Fruit fly (Drosophila melanogaster) whole organism, embryonic: ENCODE measurements around the gene CG17784.

ENCODE experiments used
- Awh ChIP-seq: fragments of 200-800 bp; sonication (Bioruptor generic); IDR thresholded peaks from 2 replicates; pipeline ENCODE4, ENCODE4 v1.3.6; 2022; ENCODE audit warnings: missing biosample characterization, missing genetic modification characterization
- CG10366 ChIP-seq: fragments of 200-800 bp; sonication (Bioruptor generic); IDR thresholded peaks from 2 replicates; pipeline ENCODE4 v1.3.6; 2022; ENCODE audit warnings: missing biosample characterization, missing genetic modification characterization
- CG12744 ChIP-seq: fragments of 200-800 bp; sonication (Bioruptor generic); optimal IDR thresholded peaks from 2 replicates; lab custom pipeline; 2016; ENCODE audit warnings: missing biosample characterization, missing genetic modification characterization
- CG13624 ChIP-seq: fragments of 200-800 bp; sonication (Bioruptor generic); optimal IDR thresholded peaks from 2 replicates; lab custom pipeline; 2016; ENCODE audit warnings: missing biosample characterization, missing genetic modification characterization
- CG14965 ChIP-seq: fragments of 200-800 bp; sonication (Bioruptor generic); optimal IDR thresholded peaks from 2 replicates; lab custom pipeline; 2016; ENCODE audit warnings: missing biosample characterization, missing genetic modification characterization, borderline replicate concordance
- CG16815 ChIP-seq: fragments of 200-800 bp; sonication (Bioruptor generic); optimal IDR thresholded peaks from 3 replicates; lab custom pipeline; 2017; ENCODE audit warnings: missing biosample characterization, mild to moderate bottlenecking, missing genetic modification characterization
- CG17385 ChIP-seq: fragments of 200-800 bp; sonication (Bioruptor generic); optimal IDR thresholded peaks from 3 replicates; lab custom pipeline; 2018; ENCODE audit warnings: missing biosample characterization, mild to moderate bottlenecking, missing genetic modification characterization
- CG17612 ChIP-seq: fragments of 200-800 bp; sonication (Bioruptor generic); IDR thresholded peaks from 2 replicates; pipeline ENCODE4 v1.3.6; 2022; ENCODE audit warnings: missing biosample characterization, missing genetic modification characterization
- CG30403 ChIP-seq: fragments of 200-800 bp; sonication (Bioruptor generic); optimal IDR thresholded peaks from 3 replicates; lab custom pipeline; 2016; ENCODE audit warnings: missing biosample characterization, missing genetic modification characterization
- CG3163 ChIP-seq: fragments of 200-800 bp; sonication (Bioruptor generic); optimal IDR thresholded peaks from 3 replicates; lab custom pipeline; 2016; ENCODE audit warnings: missing biosample characterization, missing genetic modification characterization
- CG34376 ChIP-seq: fragments of 200-800 bp; sonication (Bioruptor generic); optimal IDR thresholded peaks from 2 replicates; lab custom pipeline; 2018; ENCODE audit warnings: missing biosample characterization, mild to moderate bottlenecking, missing genetic modification characterization
- CG43689 ChIP-seq: fragments of 200-800 bp; sonication (Bioruptor generic); IDR thresholded peaks from 2 replicates; pipeline ENCODE4 v1.3.6; 2022; ENCODE audit warnings: missing biosample characterization, missing genetic modification characterization
- CG4617 ChIP-seq: fragments of 200-800 bp; sonication (Bioruptor generic); optimal IDR thresholded peaks from 3 replicates; lab custom pipeline; 2016; ENCODE audit warnings: missing biosample characterization, missing genetic modification characterization, borderline replicate concordance
- CG7372 ChIP-seq: fragments of 200-800 bp; sonication (Bioruptor generic); IDR thresholded peaks from 2 replicates; pipeline ENCODE4 v1.3.6; 2022; ENCODE audit warnings: missing biosample characterization, missing genetic modification characterization
- CG7786 ChIP-seq: fragments of 200-800 bp; sonication (Bioruptor generic); optimal IDR thresholded peaks from 2 replicates; lab custom pipeline; 2016; ENCODE audit warnings: missing biosample characterization, missing genetic modification characterization
- CG9215 ChIP-seq: fragments of 200-800 bp; sonication (Bioruptor generic); IDR thresholded peaks from 2 replicates; pipeline ENCODE4 v1.3.6; 2022; ENCODE audit warnings: missing biosample characterization, missing genetic modification characterization
- CG9797 ChIP-seq: fragments of 200-800 bp; sonication (Bioruptor generic); optimal IDR thresholded peaks from 3 replicates; lab custom pipeline; 2018; ENCODE audit warnings: missing biosample characterization, mild to moderate bottlenecking, missing genetic modification characterization
- CG9932 ChIP-seq: fragments of 200-800 bp; sonication (Bioruptor generic); IDR thresholded peaks from 2 replicates; pipeline ENCODE4 v1.3.6; 2022; ENCODE audit warnings: missing biosample characterization, missing genetic modification characterization
- Camta ChIP-seq: fragments of 200-800 bp; sonication (Bioruptor generic); optimal IDR thresholded peaks from 2 replicates; lab custom pipeline; 2016; ENCODE audit warnings: missing biosample characterization, missing genetic modification characterization
- Chrac-16 ChIP-seq: fragments of 200-800 bp; sonication (Bioruptor generic); optimal IDR thresholded peaks from 3 replicates; lab custom pipeline; 2016; ENCODE audit warnings: missing biosample characterization, missing genetic modification characterization
- Dbx ChIP-seq: fragments of 200-800 bp; sonication (Bioruptor generic); IDR thresholded peaks from 3 replicates; pipeline ENCODE4 v1.3.6; 2022; ENCODE audit warnings: missing biosample characterization, missing genetic modification characterization
- ERR ChIP-seq: fragments of 200-800 bp; sonication (Bioruptor generic); optimal IDR thresholded peaks from 2 replicates; lab custom pipeline; 2016; ENCODE audit warnings: missing biosample characterization, missing genetic modification characterization
- HLH54F ChIP-seq: fragments of 200-800 bp; sonication (Bioruptor generic); optimal IDR thresholded peaks from 3 replicates; lab custom pipeline; 2016; ENCODE audit warnings: missing biosample characterization, missing genetic modification characterization
- HLHmδ ChIP-seq: fragments of 200-800 bp; sonication (Bioruptor generic); optimal IDR thresholded peaks from 2 replicates; lab custom pipeline; 2018; ENCODE audit warnings: missing biosample characterization, mild to moderate bottlenecking, missing genetic modification characterization, moderate library complexity
- Hr3 ChIP-seq: fragments of 200-800 bp; sonication (Bioruptor generic); optimal IDR thresholded peaks from 3 replicates; lab custom pipeline; 2016; ENCODE audit warnings: missing biosample characterization, missing genetic modification characterization
- Hr51 ChIP-seq, 2 experiments: fragments of 200-800 bp; sonication (Bioruptor generic); optimal IDR thresholded peaks; 2 replicates in 1 of 2; 3 replicates in 1 of 2; lab custom pipeline; 2016 to 2018; ENCODE audit warnings: missing biosample characterization in 2 of 2, missing genetic modification characterization in 2 of 2, mild to moderate bottlenecking in 1 of 2, moderate library complexity in 1 of 2
- MESR4 ChIP-seq: fragments of 200-800 bp; sonication (Bioruptor generic); optimal IDR thresholded peaks from 2 replicates; lab custom pipeline; 2018; ENCODE audit warnings: missing biosample characterization, mild to moderate bottlenecking, missing genetic modification characterization, moderate library complexity
- Pdp1 ChIP-seq, 2 experiments: fragments of 200-800 bp; sonication (Bioruptor generic); optimal IDR thresholded peaks; 3 replicates each; lab custom pipeline; 2016; ENCODE audit warnings: missing biosample characterization in 2 of 2, missing genetic modification characterization in 2 of 2, mild to moderate bottlenecking in 1 of 2, moderate library complexity in 1 of 2
- Xrp1 ChIP-seq: fragments of 200-800 bp; sonication (Bioruptor generic); IDR thresholded peaks from 2 replicates; pipeline ENCODE4 v1.3.6; 2022; ENCODE audit warnings: missing biosample characterization, missing genetic modification characterization
- ato ChIP-seq: fragments of 200-800 bp; sonication (Bioruptor generic); IDR thresholded peaks from 2 replicates; pipeline ENCODE4 v1.3.6; 2022; ENCODE audit warnings: missing biosample characterization, missing genetic modification characterization; ENCODE audit not compliant: partially characterized antibody
- br ChIP-seq: fragments of >200 bp; optimal IDR thresholded peaks from 2 replicates; lab custom pipeline; 2017
- cato ChIP-seq: fragments of 200-800 bp; sonication (Bioruptor generic); optimal IDR thresholded peaks from 2 replicates; lab custom pipeline; 2016; ENCODE audit warnings: missing biosample characterization, missing genetic modification characterization, borderline replicate concordance
- cg ChIP-seq: fragments of 200-800 bp; sonication (Bioruptor generic); optimal IDR thresholded peaks from 3 replicates; lab custom pipeline; 2019; ENCODE audit warnings: missing biosample characterization, mild to moderate bottlenecking, missing genetic modification characterization, moderate library complexity
- ci ChIP-seq: fragments of 200-800 bp; sonication (Bioruptor generic); IDR thresholded peaks from 3 replicates; pipeline ENCODE4 v1.3.6; 2022; ENCODE audit warnings: missing biosample characterization, missing genetic modification characterization
- crc ChIP-seq: fragments of 200-800 bp; sonication (Bioruptor generic); optimal IDR thresholded peaks from 2 replicates; lab custom pipeline; 2016; ENCODE audit warnings: missing biosample characterization, missing genetic modification characterization
- dan ChIP-seq: fragments of 200-800 bp; sonication (Bioruptor generic); IDR thresholded peaks from 2 replicates; pipeline ENCODE4 v1.3.6; 2022; ENCODE audit warnings: missing biosample characterization, missing genetic modification characterization
- emc ChIP-seq: fragments of 200-800 bp; sonication (Bioruptor generic); optimal IDR thresholded peaks from 2 replicates; lab custom pipeline; 2016; ENCODE audit warnings: missing biosample characterization, missing genetic modification characterization
- esg ChIP-seq: fragments of 200-800 bp; sonication (Bioruptor generic); conservative IDR thresholded peaks from 2 replicates; pipeline ENCODE4 v1.3.6; 2022; ENCODE audit warnings: missing biosample characterization, missing genetic modification characterization
- eyg ChIP-seq: fragments of 200-800 bp; sonication (Bioruptor generic); optimal IDR thresholded peaks from 3 replicates; lab custom pipeline; 2016; ENCODE audit warnings: missing biosample characterization, missing genetic modification characterization
- ftz-f1 ChIP-seq: fragments of 200-800 bp; sonication (Bioruptor generic); optimal IDR thresholded peaks from 2 replicates; lab custom pipeline; 2016; ENCODE audit warnings: missing biosample characterization, missing genetic modification characterization
- gfzf ChIP-seq: fragments of 200-800 bp; sonication (Bioruptor generic); optimal IDR thresholded peaks from 2 replicates; lab custom pipeline; 2016; ENCODE audit warnings: missing biosample characterization, mild to moderate bottlenecking, missing genetic modification characterization, moderate library complexity
- jigr1 ChIP-seq: fragments of 200-800 bp; sonication (Bioruptor generic); IDR thresholded peaks from 3 replicates; pipeline ENCODE4 v1.3.6; 2022; ENCODE audit warnings: missing biosample characterization, missing genetic modification characterization
- klu ChIP-seq: fragments of 200-800 bp; sonication (Bioruptor generic); IDR thresholded peaks from 2 replicates; pipeline ENCODE4 v1.3.6; 2022; ENCODE audit warnings: missing biosample characterization, missing genetic modification characterization
- nom ChIP-seq: fragments of 200-800 bp; sonication (Bioruptor generic); optimal IDR thresholded peaks from 2 replicates; lab custom pipeline; 2017; ENCODE audit warnings: missing biosample characterization, missing genetic modification characterization, mild to moderate bottlenecking, moderate library complexity, missing genetic modification reagents
- onecut ChIP-seq: fragments of 200-800 bp; sonication (Bioruptor generic); IDR thresholded peaks from 2 replicates; pipeline ENCODE4 v1.3.6; 2022; ENCODE audit warnings: missing biosample characterization, missing genetic modification characterization
- phol ChIP-seq: fragments of 200-800 bp; sonication (Bioruptor generic); optimal IDR thresholded peaks from 3 replicates; lab custom pipeline; 2018; ENCODE audit warnings: missing biosample characterization, mild to moderate bottlenecking, missing genetic modification characterization, moderate library complexity
- pum ChIP-seq: fragments of 200-800 bp; sonication (Bioruptor generic); optimal IDR thresholded peaks from 2 replicates; lab custom pipeline; 2016; ENCODE audit warnings: missing biosample characterization, missing genetic modification characterization
- ranshi ChIP-seq: fragments of 200-800 bp; sonication (Bioruptor generic); IDR thresholded peaks from 2 replicates; pipeline ENCODE4 v1.3.6; 2022; ENCODE audit warnings: missing biosample characterization, missing genetic modification characterization
- unc-4 ChIP-seq: fragments of 200-800 bp; sonication (Bioruptor generic); IDR thresholded peaks from 2 replicates; pipeline ENCODE4 v1.3.6; 2022; ENCODE audit warnings: missing biosample characterization, missing genetic modification characterization; ENCODE audit not compliant: partially characterized antibody

The CG17784 gene

dm6 chr3R:24348420-24349190 lies 16.2 kb downstream of the CG17784 start, which contains the start of the genes CG5746 and CG6454 (continued):
- peak; percentile 76 for TF ChIP-seq gfzf (GFP tag; lab: Kevin White, UChicago)
- TF ChIP-seq eyg: peak; percentile 11
- no peak for TF ChIP-seq br (lab: Kevin White, UChicago)
- peak; percentile 35; the same call in 1 of the 2 replicates for TF ChIP-seq Xrp1
- TF ChIP-seq HLH54F (GFP tag; lab: Kevin White, UChicago): peak; percentile 72
- TF ChIP-seq CG34376 (GFP tag; lab: Kevin White, UChicago): no peak
- TF ChIP-seq CG7786 (GFP tag; lab: Kevin White, UChicago): peak; percentile 60
- TF ChIP-seq ranshi: 0 out of 2 replicates have a peak, but pooled peaks have one; percentile 40
- no peak for TF ChIP-seq CG14965
- peak; percentile 95 for TF ChIP-seq CG17385 (GFP tag; lab: Kevin White, UChicago)
- TF ChIP-seq Dbx (GFP tag; lab: Robert Waterston, UW): 0 out of 3 replicates have a peak, but pooled peaks have one; percentile 48
- TF ChIP-seq CG3163: peak; percentile 56
- TF ChIP-seq cato (GFP tag; lab: Kevin White, UChicago): peak; percentile 19
- peak; percentile 99 for TF ChIP-seq MESR4 (GFP tag; lab: Kevin White, UChicago)
- TF ChIP-seq phol (tag; lab: Kevin White, UChicago): peak; percentile 99
- TF ChIP-seq CG9797 (GFP tag; lab: Kevin White, UChicago): peak; percentile 61
- peak in 1 of 2 experiments; percentile 50 for TF ChIP-seq Hr51 (GFP tag; optimal IDR thresholded peaks at IDR 0.05; lab: Kevin White, UChicago)
- TF ChIP-seq crc (GFP tag; lab: Kevin White, UChicago): peak; percentile 11
- TF ChIP-seq CG9215 (GFP tag; lab: Robert Waterston, UW): peak; percentile 54
- peak; percentile 75 for TF ChIP-seq CG4617 (GFP tag; lab: Kevin White, UChicago)
- TF ChIP-seq Chrac-16: peak; percentile 64
- TF ChIP-seq ato (GFP tag; lab: Robert Waterston, UW): no peak
- TF ChIP-seq dan (GFP tag; lab: Robert Waterston, UW): no peak
- TF ChIP-seq Hr3: peak; percentile 73
- no peak for TF ChIP-seq emc
- TF ChIP-seq CG13624 (GFP tag; lab: Kevin White, UChicago): peak; percentile 53
- TF ChIP-seq pum (GFP tag; lab: Kevin White, UChicago): peak; percentile 55
- no peak for TF ChIP-seq Awh (GFP tag; lab: Robert Waterston, UW)
- TF ChIP-seq CG16815 (GFP tag; lab: Kevin White, UChicago): peak; percentile 43
- TF ChIP-seq klu (GFP tag; lab: Robert Waterston, UW): 0 out of 2 replicates have a peak, but pooled peaks have one; percentile 30
- TF ChIP-seq jigr1 (GFP tag; lab: Robert Waterston, UW): peak; percentile 34; the same call in 1 of the 3 replicates
- TF ChIP-seq Camta (GFP tag; lab: Kevin White, UChicago): peak; percentile 18
- TF ChIP-seq CG12744 (GFP tag; lab: Kevin White, UChicago): peak; percentile 35
- TF ChIP-seq Pdp1 (GFP tag; optimal IDR thresholded peaks at IDR 0.05; lab: Kevin White, UChicago): peak; percentile 53 to 64
- TF ChIP-seq, all 482 proteins: peak for 168

DNA sequence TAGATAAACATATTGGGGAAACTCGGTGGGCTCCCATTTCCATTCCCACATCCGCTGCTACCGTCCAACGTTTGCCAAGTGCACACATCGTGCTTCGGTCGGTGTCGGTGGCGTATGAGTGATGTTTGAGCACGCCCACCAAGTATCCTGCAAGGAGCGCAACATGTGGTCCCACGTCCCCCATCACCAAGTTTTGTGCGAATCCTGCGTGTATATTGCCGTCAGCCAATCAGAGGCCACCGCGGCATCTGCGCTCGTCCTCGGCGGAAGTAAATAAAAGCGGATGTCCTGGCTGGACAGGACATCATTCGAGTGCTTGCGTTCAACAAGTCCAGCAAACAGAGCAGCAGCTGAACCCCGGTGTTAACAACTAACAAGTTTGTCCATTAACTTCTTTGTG lies 23.5 kb downstream of the CG17784 start, which contains the start of gene Ms:
TSS of gene Ms (plus strand) at position 301 of the 400 bp plus-strand sequence.
- TF ChIP-seq CG7372 (GFP tag; lab: Robert Waterston, UW): 0 out of 2 replicates have a peak, but pooled peaks have one; percentile 12
- TF ChIP-seq CG30403 (GFP tag; lab: Kevin White, UChicago): no peak

DNA sequence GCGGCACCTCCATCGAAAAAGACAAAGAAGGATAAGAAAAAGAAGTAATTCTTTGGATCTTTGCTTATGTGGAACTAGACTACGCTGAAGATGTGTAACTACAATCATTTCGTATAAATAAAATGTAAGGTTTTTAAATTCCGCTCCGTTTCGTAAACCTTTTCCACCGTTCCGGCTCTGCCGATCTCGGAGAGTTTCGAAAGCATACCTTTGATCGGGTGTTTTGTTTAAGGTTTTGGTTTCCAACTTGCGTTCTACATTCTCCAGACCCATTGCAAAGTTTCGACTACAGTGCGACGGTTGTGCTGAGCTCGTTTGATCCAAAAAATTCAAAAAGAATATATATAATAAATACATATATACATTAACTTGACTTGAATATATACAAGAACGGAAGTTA lies 28.2 kb downstream of the CG17784 start, which contains the start of gene CG6432:
TSS of gene CG6432 (plus strand) at position 301 of the 400 bp plus-strand sequence.
- no peak for TF ChIP-seq CG9932 (GFP tag; lab: Robert Waterston, UW)
- TF ChIP-seq esg: no peak
- TF ChIP-seq HLHmδ: no peak
- TF ChIP-seq CG43689 (GFP tag; lab: Robert Waterston, UW): no peak
- no peak for TF ChIP-seq CG17612 (GFP tag; lab: Robert Waterston, UW)
- no peak for TF ChIP-seq unc-4 (GFP tag; lab: Robert Waterston, UW)
- no peak for TF ChIP-seq nom (GFP tag; lab: Kevin White, UChicago)
- no peak for TF ChIP-seq cg (GFP tag; lab: Kevin White, UChicago)
- TF ChIP-seq CG10366 (GFP tag; lab: Robert Waterston, UW): no peak
- no peak for TF ChIP-seq ci (GFP tag; lab: Robert Waterston, UW)
- no peak for TF ChIP-seq ftz-f1
- no peak for TF ChIP-seq ERR (GFP tag; lab: Kevin White, UChicago)
- TF ChIP-seq onecut: no peak
